Fruit fly (Drosophila melanogaster): ENCODE measurements around the gene spd-2.

The spd-2 gene

dm6 chr3L:16615132-16615709 lies 20.4 kb upstream of the spd-2 start, which contains the start of gene Mo25 (continued):
- TF ChIP-seq Met (GFP tag; optimal IDR thresholded peaks at IDR 0.05), result peak; percentile 45

dm6 chr3L:16612972-16613371 lies 18.2 kb upstream of the spd-2 start:
- TF ChIP-seq CG31627 (GFP tag; optimal IDR thresholded peaks at IDR 0.05), result peak; percentile 14
- TF ChIP-seq Hr4 (GFP tag; optimal IDR thresholded peaks at IDR 0.05), result peak; percentile 23
- TF ChIP-seq dsx (GFP tag; optimal IDR thresholded peaks at IDR 0.05; ENCODE audit: poor library complexity, severe bottlenecking), result no peak
- TF ChIP-seq Smox (GFP tag; optimal IDR thresholded peaks at IDR 0.05), result no peak
- TF ChIP-seq fd85E (GFP tag; optimal IDR thresholded peaks at IDR 0.05), result no peak
- no peak for TF ChIP-seq CG11902 (GFP tag; optimal IDR thresholded peaks at IDR 0.05)
- no peak for TF ChIP-seq CG9139 (GFP tag; optimal IDR thresholded peaks at IDR 0.05)
- no peak for TF ChIP-seq achi (GFP tag; optimal IDR thresholded peaks at IDR 0.05)
- no peak for TF ChIP-seq CG6792 (GFP tag; optimal IDR thresholded peaks at IDR 0.05)
- TF ChIP-seq CG34406 (GFP tag; optimal IDR thresholded peaks at IDR 0.05), result no peak
- no peak for TF ChIP-seq CG7368 (GFP tag; optimal IDR thresholded peaks at IDR 0.05)
- no peak for TF ChIP-seq CG3919 (GFP tag; optimal IDR thresholded peaks at IDR 0.05)
- peak; percentile 1 for TF ChIP-seq Met (GFP tag; optimal IDR thresholded peaks at IDR 0.05)
- no peak for TF ChIP-seq ss (GFP tag; optimal IDR thresholded peaks at IDR 0.05)
- no peak for TF ChIP-seq CG10631 (GFP tag; optimal IDR thresholded peaks at IDR 0.05)
- TF ChIP-seq cyc (GFP tag; optimal IDR thresholded peaks at IDR 0.05), result no peak
- no peak for TF ChIP-seq Gug (GFP tag; IDR thresholded peaks at IDR 0.05)
- no peak for TF ChIP-seq net (GFP tag; optimal IDR thresholded peaks at IDR 0.05)
- no peak for TF ChIP-seq CG10669 (GFP tag; optimal IDR thresholded peaks at IDR 0.05)
- TF ChIP-seq OdsH (GFP tag; optimal IDR thresholded peaks at IDR 0.05), result no peak
- peak; percentile 79 for TF ChIP-seq svp (GFP tag)
- TF ChIP-seq dac (GFP tag; optimal IDR thresholded peaks at IDR 0.05), result no peak
- no peak for TF ChIP-seq vri (GFP tag; optimal IDR thresholded peaks at IDR 0.05)
- no peak for TF ChIP-seq lz (GFP tag; optimal IDR thresholded peaks at IDR 0.05)
- no peak for TF ChIP-seq Lpt (GFP tag; optimal IDR thresholded peaks at IDR 0.05)
- no peak for TF ChIP-seq Hr38 (GFP tag; optimal IDR thresholded peaks at IDR 0.05)
- no peak for TF ChIP-seq salr (GFP tag; optimal IDR thresholded peaks at IDR 0.05)
- TF ChIP-seq spab (GFP tag; optimal IDR thresholded peaks at IDR 0.05), result no peak
- TF ChIP-seq CG11294 (GFP tag; IDR thresholded peaks at IDR 0.05), result no peak
- no peak for TF ChIP-seq CG16779 (tag; optimal IDR thresholded peaks at IDR 0.05)
- TF ChIP-seq Eip78C (GFP tag), result peak; percentile 53
- no peak for TF ChIP-seq fkh (GFP tag; optimal IDR thresholded peaks at IDR 0.05)
- TF ChIP-seq CG8632 (GFP tag; optimal IDR thresholded peaks at IDR 0.05), result no peak
- no peak for TF ChIP-seq CG6854 (GFP tag; optimal IDR thresholded peaks at IDR 0.05)
- TF ChIP-seq Eip93F (GFP tag; optimal IDR thresholded peaks at IDR 0.05), result peak; percentile 3
- no peak for TF ChIP-seq Ets96B (tag; optimal IDR thresholded peaks at IDR 0.05)
- no peak for TF ChIP-seq CG32006 (GFP tag; optimal IDR thresholded peaks at IDR 0.05)
- TF ChIP-seq Blimp-1 (GFP tag; optimal IDR thresholded peaks at IDR 0.05), result no peak
- no peak for TF ChIP-seq eg (GFP tag; IDR thresholded peaks at IDR 0.05)
- peak; percentile 26 for TF ChIP-seq esn (GFP tag; optimal IDR thresholded peaks at IDR 0.05)
- no peak for TF ChIP-seq CG4318 (GFP tag; optimal IDR thresholded peaks at IDR 0.05)
- no peak for TF ChIP-seq topi (GFP tag; optimal IDR thresholded peaks at IDR 0.05)
- TF ChIP-seq Hr39 (GFP tag; optimal IDR thresholded peaks at IDR 0.05), result no peak
- no peak for TF ChIP-seq pdm3 (GFP tag; optimal IDR thresholded peaks at IDR 0.05)
- TF ChIP-seq Eip75B (GFP tag; optimal IDR thresholded peaks at IDR 0.05), result no peak
- TF ChIP-seq CG6163 (GFP tag; IDR thresholded peaks at IDR 0.05), result no peak
- no peak for TF ChIP-seq Ets21C (GFP tag; optimal IDR thresholded peaks at IDR 0.05)
- peak; percentile 14; the same call in 1 of the 2 replicates for TF ChIP-seq CG15336 (GFP tag; IDR thresholded peaks at IDR 0.05)
- TF ChIP-seq acj6 (GFP tag; optimal IDR thresholded peaks at IDR 0.05), result peak; percentile 2
- TF ChIP-seq Sox15 (GFP tag; optimal IDR thresholded peaks at IDR 0.05), result no peak
- peak; percentile 34 for TF ChIP-seq Sox14 (GFP tag; optimal IDR thresholded peaks at IDR 0.05)
